Worm (Caenorhabditis elegans) whole organism, L2 larva: ENCODE data around the gene Y46B2A.3.

ENCODE experiments used
- C34F6.9 ChIP-seq: fragments of 150-350 bp; optimal IDR thresholded peaks from 2 replicates; lab custom pipeline; 2014; ENCODE audit warnings: missing biosample characterization, missing genetic modification characterization
- F13H6.1 ChIP-seq: sonication (generic microtip); optimal IDR thresholded peaks from 2 replicates; lab custom pipeline; 2016; ENCODE audit warnings: missing genetic modification characterization, missing compliant biosample characterization
- Y55F3AM.14 ChIP-seq: fragments of 200-800 bp; sonication (Bioruptor generic); optimal IDR thresholded peaks from 2 replicates; lab custom pipeline; 2018; ENCODE audit warnings: mild to moderate bottlenecking, missing genetic modification characterization, missing compliant biosample characterization
- ZK546.5 ChIP-seq: sonication (generic microtip); optimal IDR thresholded peaks from 2 replicates; lab custom pipeline; 2017; ENCODE audit warnings: missing biosample characterization, missing genetic modification characterization
- alr-1 ChIP-seq: fragments of 150-350 bp; optimal IDR thresholded peaks from 2 replicates; lab custom pipeline; 2014; ENCODE audit warnings: missing biosample characterization, missing genetic modification characterization
- aly-2 ChIP-seq: fragments of 150-350 bp; optimal IDR thresholded peaks from 2 replicates; lab custom pipeline; 2014; ENCODE audit warnings: missing biosample characterization, missing genetic modification characterization
- ama-1 ChIP-seq: fragments of 150-350 bp; optimal IDR thresholded peaks from 2 replicates; lab custom pipeline; 2018; ENCODE audit warnings: inconsistent platforms
- blmp-1 ChIP-seq: sonication (generic microtip); optimal IDR thresholded peaks from 2 replicates; lab custom pipeline; 2017; ENCODE audit warnings: missing genetic modification characterization, mild to moderate bottlenecking, missing compliant biosample characterization, antibody characterized with exemption, moderate library complexity; ENCODE audit not compliant: insufficient read depth
- ceh-82 ChIP-seq: fragments of 150-350 bp; optimal IDR thresholded peaks from 2 replicates; lab custom pipeline; 2014; ENCODE audit warnings: missing biosample characterization, missing genetic modification characterization
- crh-2 ChIP-seq: sonication (generic microtip); optimal IDR thresholded peaks from 2 replicates; lab custom pipeline; 2017; ENCODE audit warnings: missing biosample characterization, missing genetic modification characterization
- dmd-4 ChIP-seq: sonication (generic microtip); optimal IDR thresholded peaks from 2 replicates; lab custom pipeline; 2017; ENCODE audit warnings: missing biosample characterization, missing genetic modification characterization
- egl-27 ChIP-seq: sonication (generic microtip); optimal IDR thresholded peaks from 3 replicates; lab custom pipeline; 2017; ENCODE audit warnings: missing biosample characterization, missing genetic modification reagents, missing genetic modification characterization
- elt-3 ChIP-seq: sonication (generic microtip); optimal IDR thresholded peaks from 2 replicates; lab custom pipeline; 2017; ENCODE audit warnings: missing biosample characterization, missing genetic modification characterization
- fos-1 ChIP-seq: fragments of 150-350 bp; optimal IDR thresholded peaks from 2 replicates; lab custom pipeline; 2014; ENCODE audit warnings: missing biosample characterization, missing genetic modification characterization
- gmeb-1 ChIP-seq: fragments of 150-350 bp; optimal IDR thresholded peaks from 2 replicates; lab custom pipeline; 2014; ENCODE audit warnings: missing biosample characterization, missing genetic modification characterization
- lin-11 ChIP-seq: fragments of 150-350 bp; sonication (generic microtip); optimal IDR thresholded peaks from 2 replicates; lab custom pipeline; 2014; ENCODE audit warnings: missing biosample characterization, missing genetic modification characterization, inconsistent platforms, mixed read lengths
- lin-13 ChIP-seq: fragments of 150-350 bp; optimal IDR thresholded peaks from 2 replicates; lab custom pipeline; 2014; ENCODE audit warnings: missing biosample characterization, missing genetic modification reagents, missing genetic modification characterization
- lin-39 ChIP-seq: fragments of 150-350 bp; optimal IDR thresholded peaks from 2 replicates; lab custom pipeline; 2014; ENCODE audit warnings: missing biosample characterization, missing genetic modification reagents, missing genetic modification characterization
- mab-5 ChIP-seq: fragments of 150-350 bp; optimal IDR thresholded peaks from 2 replicates; lab custom pipeline; 2014; ENCODE audit warnings: missing biosample characterization, missing genetic modification characterization
- mbf-1 ChIP-seq: sonication (generic microtip); optimal IDR thresholded peaks from 2 replicates; lab custom pipeline; 2017; ENCODE audit warnings: missing biosample characterization, missing genetic modification characterization
- mdl-1 ChIP-seq, 2 experiments: fragments of 150-350 bp in 1 of 2; sonication (generic microtip) in 1 of 2; optimal IDR thresholded peaks; 2 replicates each; lab custom pipeline; 2017; ENCODE audit warnings: missing biosample characterization in 2 of 2, missing genetic modification characterization in 2 of 2
- nhr-11 ChIP-seq: fragments of 150-350 bp; optimal IDR thresholded peaks from 2 replicates; lab custom pipeline; 2014; ENCODE audit warnings: missing biosample characterization, missing genetic modification characterization
- nhr-129 ChIP-seq: fragments of 150-350 bp; optimal IDR thresholded peaks from 2 replicates; lab custom pipeline; 2014; ENCODE audit warnings: missing biosample characterization, missing genetic modification characterization
- nhr-21 ChIP-seq: fragments of 150-350 bp; optimal IDR thresholded peaks from 2 replicates; lab custom pipeline; 2014; ENCODE audit warnings: missing biosample characterization, missing genetic modification characterization
- nhr-23 ChIP-seq: fragments of 150-350 bp; optimal IDR thresholded peaks from 2 replicates; lab custom pipeline; 2014; ENCODE audit warnings: missing biosample characterization, missing genetic modification reagents, missing genetic modification characterization
- nhr-237 ChIP-seq: fragments of 150-350 bp; optimal IDR thresholded peaks from 2 replicates; lab custom pipeline; 2014; ENCODE audit warnings: missing biosample characterization, missing genetic modification characterization
- nhr-6 ChIP-seq: fragments of 150-350 bp; optimal IDR thresholded peaks from 2 replicates; lab custom pipeline; 2014; ENCODE audit warnings: missing biosample characterization, missing genetic modification characterization
- nhr-77 ChIP-seq: fragments of 150-350 bp; optimal IDR thresholded peaks from 2 replicates; lab custom pipeline; 2014; ENCODE audit warnings: missing biosample characterization, missing genetic modification characterization
- peb-1 ChIP-seq: fragments of 150-350 bp; optimal IDR thresholded peaks from 2 replicates; lab custom pipeline; 2014; ENCODE audit warnings: missing biosample characterization, missing genetic modification characterization
- sem-4 ChIP-seq: fragments of 150-350 bp; optimal IDR thresholded peaks from 2 replicates; lab custom pipeline; 2014; ENCODE audit warnings: missing biosample characterization, missing genetic modification reagents, missing genetic modification characterization
- skn-1 ChIP-seq: sonication (generic microtip); optimal IDR thresholded peaks from 2 replicates; lab custom pipeline; 2017; ENCODE audit warnings: missing biosample characterization, missing genetic modification characterization
- sma-3 ChIP-seq: sonication (generic microtip); optimal IDR thresholded peaks from 2 replicates; lab custom pipeline; 2016; ENCODE audit warnings: missing genetic modification reagents, missing genetic modification characterization, missing compliant biosample characterization
- sma-9 ChIP-seq, 2 experiments: fragments of 150-350 bp in 1 of 2; sonication (generic microtip) in 1 of 2; optimal IDR thresholded peaks; 2 replicates each; lab custom pipeline; 2014 to 2016; ENCODE audit warnings: missing genetic modification characterization in 2 of 2, mild to moderate bottlenecking in 1 of 2, missing biosample characterization in 1 of 2, missing compliant biosample characterization in 1 of 2, missing genetic modification reagents in 1 of 2, moderate library complexity in 1 of 2
- snpc-4 ChIP-seq: fragments of 150-350 bp; optimal IDR thresholded peaks from 2 replicates; lab custom pipeline; 2014; ENCODE audit warnings: missing biosample characterization, missing genetic modification characterization
- unc-39 ChIP-seq: fragments of 150-350 bp; optimal IDR thresholded peaks from 2 replicates; lab custom pipeline; 2014; ENCODE audit warnings: missing biosample characterization, missing genetic modification characterization
- unc-62 ChIP-seq: fragments of 150-350 bp; optimal IDR thresholded peaks from 2 replicates; lab custom pipeline; 2014; ENCODE audit warnings: missing biosample characterization, missing genetic modification reagents, missing genetic modification characterization
- zag-1 ChIP-seq: fragments of 150-350 bp; optimal IDR thresholded peaks from 2 replicates; lab custom pipeline; 2014; ENCODE audit warnings: missing biosample characterization, missing genetic modification characterization
- ztf-1 ChIP-seq: fragments of 200-800 bp; sonication (Bioruptor generic); conservative IDR thresholded peaks from 2 replicates; pipeline ENCODE4 v1.3.6; 2022; ENCODE audit warnings: missing genetic modification characterization, missing compliant biosample characterization
- ztf-11 ChIP-seq: sonication (generic microtip); optimal IDR thresholded peaks from 2 replicates; lab custom pipeline; 2017; ENCODE audit warnings: missing biosample characterization, missing genetic modification characterization

The Y46B2A.3 gene

ce11 chrII:845618-846017, 21.1 kb downstream of the Y46B2A.3 start, which contains the start of gene F28A10.7:
F28A10.7 (minus strand) TSS chrII:845718.
- TF ChIP-seq skn-1 (no peak), nhr-11 (tag; lab: Kevin White, UChicago) (no peak), fos-1 (tag; lab: Kevin White, UChicago) (no peak), sma-9 (GFP tag; optimal IDR thresholded peaks at IDR 0.05; lab: Kevin White, UChicago) (no peak), sma-9 (tag; optimal IDR thresholded peaks at IDR 0.05; lab: Kevin White, UChicago) (no peak), gmeb-1 (tag; lab: Kevin White, UChicago) (no peak), ztf-1 (GFP tag; lab: Robert Waterston, UW) (no peak), nhr-23 (no peak), alr-1 (no peak), ztf-11 (tag; lab: Kevin White, UChicago) (no peak), nhr-6 (tag; lab: Kevin White, UChicago) (no peak), peb-1 (tag; lab: Kevin White, UChicago) (no peak), ZK546.5 (tag; lab: Kevin White, UChicago) (no peak), nhr-77 (no peak), ceh-82 (tag; lab: Kevin White, UChicago) (no peak), mdl-1 (tag; optimal IDR thresholded peaks at IDR 0.05; lab: Kevin White, UChicago) (no peak), nhr-21 (tag; lab: Kevin White, UChicago) (no peak), unc-39 (no peak), Y55F3AM.14 (GFP tag; lab: Kevin White, UChicago) (no peak)

ce11 chrII:843971-844370, 22.7 kb downstream of the Y46B2A.3 start, which contains the start of gene F28A10.4:
F28A10.4 (plus strand) TSS chrII:844271.
- TF ChIP-seq lin-13 (GFP tag; lab: Kevin White, UChicago) = no peak
- no peak for TF ChIP-seq egl-27
- no peak for TF ChIP-seq dmd-4 (tag; lab: Kevin White, UChicago)
- no peak for TF ChIP-seq mab-5 (tag; lab: Kevin White, UChicago)
- no peak for TF ChIP-seq nhr-23
- no peak for TF ChIP-seq skn-1
- no peak for TF ChIP-seq Y55F3AM.14 (GFP tag; lab: Kevin White, UChicago)
- TF ChIP-seq ama-1 (lab: Kevin White, UChicago) = no peak
- no peak for TF ChIP-seq F13H6.1
- TF ChIP-seq unc-62 (GFP tag; lab: Kevin White, UChicago) = no peak
- TF ChIP-seq elt-3 (tag; lab: Kevin White, UChicago) = no peak

ce11 chrII:840131-840530, 26.6 kb downstream of the Y46B2A.3 start, which contains the start of gene clc-33:
clc-33 (plus strand) TSS chrII:840431.
- no peak for TF ChIP-seq lin-39 (tag; lab: Kevin White, UChicago)
- no peak for TF ChIP-seq mbf-1
- no peak for TF ChIP-seq Y55F3AM.14 (GFP tag; lab: Kevin White, UChicago)
- no peak for TF ChIP-seq mdl-1 (tag; optimal IDR thresholded peaks at IDR 0.05; lab: Kevin White, UChicago)
- TF ChIP-seq nhr-129 (tag; lab: Kevin White, UChicago) = no peak
- no peak for TF ChIP-seq elt-3 (tag; lab: Kevin White, UChicago)

ce11 chrII:838414-838813, 28.3 kb downstream of the Y46B2A.3 start, which contains the start of gene F28A10.8:
F28A10.8 (minus strand) TSS chrII:838514.
- no peak for TF ChIP-seq ama-1 (lab: Kevin White, UChicago)
- no peak for TF ChIP-seq lin-13 (GFP tag; lab: Kevin White, UChicago)
- TF ChIP-seq dmd-4 (tag; lab: Kevin White, UChicago) = no peak
- no peak for TF ChIP-seq skn-1
- TF ChIP-seq nhr-237 (tag; lab: Kevin White, UChicago) = no peak
- no peak for TF ChIP-seq snpc-4 (tag; lab: Kevin White, UChicago)
- TF ChIP-seq lin-11 (tag; lab: Kevin White, UChicago) = no peak
- TF ChIP-seq lin-39 (tag; lab: Kevin White, UChicago) = no peak

- TF ChIP-seq unc-62 (GFP tag; lab: Kevin White, UChicago) (no peak), sem-4 (tag; lab: Kevin White, UChicago) (no peak), ztf-11 (tag; lab: Kevin White, UChicago) (no peak), mab-5 (tag; lab: Kevin White, UChicago) (no peak), C34F6.9 (tag; lab: Kevin White, UChicago) (no peak), nhr-21 (tag; lab: Kevin White, UChicago) (no peak), sma-3 (no peak), zag-1 (tag; lab: Kevin White, UChicago) (no peak), aly-2 (no peak), unc-39 (no peak), nhr-6 (tag; lab: Kevin White, UChicago) (no peak), crh-2 (tag; lab: Kevin White, UChicago) (no peak), blmp-1 (no peak), sma-9 (GFP tag; optimal IDR thresholded peaks at IDR 0.05; lab: Kevin White, UChicago) (no peak), sma-9 (tag; optimal IDR thresholded peaks at IDR 0.05; lab: Kevin White, UChicago) (no peak)
Observed at ce11 chrII:825521-825920, 41.2 kb downstream of the Y46B2A.3 start, which contains the start of gene F28A10.1. F28A10.1 (plus strand) TSS chrII:825821.
